Worm (Caenorhabditis elegans) whole organism, early embryonic: ENCODE results near the gene ZC404.16.

Experiments
- B0310.2 ChIP-seq: sonication (generic microtip); optimal IDR thresholded peaks from 2 replicates; lab custom pipeline; 2016; ENCODE audit warnings: mild to moderate bottlenecking, missing genetic modification characterization, missing compliant biosample characterization
- F13C5.2 ChIP-seq: sonication (generic microtip); optimal IDR thresholded peaks from 2 replicates; lab custom pipeline; 2017; ENCODE audit warnings: mild to moderate bottlenecking, missing genetic modification characterization, inconsistent platforms, missing compliant biosample characterization
- ama-1 ChIP-seq: fragments of 150-350 bp; optimal IDR thresholded peaks from 2 replicates; lab custom pipeline; 2014
- ceh-36 ChIP-seq: sonication (generic microtip); optimal IDR thresholded peaks from 2 replicates; lab custom pipeline; 2016; ENCODE audit warnings: missing genetic modification characterization, inconsistent platforms, missing compliant biosample characterization
- hmbx-1 ChIP-seq: sonication (generic microtip); optimal IDR thresholded peaks from 2 replicates; lab custom pipeline; 2016; ENCODE audit warnings: mild to moderate bottlenecking, missing genetic modification characterization, missing compliant biosample characterization
- scrt-1 ChIP-seq: fragments of 200-800 bp; sonication (Bioruptor generic); IDR thresholded peaks from 2 replicates; pipeline ENCODE4 v1.3.6; 2022; ENCODE audit warnings: missing genetic modification characterization, missing compliant biosample characterization
- sea-1 ChIP-seq: fragments of 200-800 bp; sonication (Bioruptor generic); conservative IDR thresholded peaks from 2 replicates; pipeline ENCODE4 v1.3.6; 2022; ENCODE audit warnings: missing genetic modification characterization, missing compliant biosample characterization
- tbx-37 ChIP-seq: fragments of 200-800 bp; sonication (Bioruptor generic); conservative IDR thresholded peaks from 2 replicates; pipeline ENCODE4 v1.3.6; 2022; ENCODE audit warnings: missing genetic modification reagents, missing genetic modification characterization, missing compliant biosample characterization
- tra-4 ChIP-seq: sonication (generic microtip); optimal IDR thresholded peaks from 2 replicates; lab custom pipeline; 2017; ENCODE audit warnings: missing genetic modification characterization, missing compliant biosample characterization

DNA sequence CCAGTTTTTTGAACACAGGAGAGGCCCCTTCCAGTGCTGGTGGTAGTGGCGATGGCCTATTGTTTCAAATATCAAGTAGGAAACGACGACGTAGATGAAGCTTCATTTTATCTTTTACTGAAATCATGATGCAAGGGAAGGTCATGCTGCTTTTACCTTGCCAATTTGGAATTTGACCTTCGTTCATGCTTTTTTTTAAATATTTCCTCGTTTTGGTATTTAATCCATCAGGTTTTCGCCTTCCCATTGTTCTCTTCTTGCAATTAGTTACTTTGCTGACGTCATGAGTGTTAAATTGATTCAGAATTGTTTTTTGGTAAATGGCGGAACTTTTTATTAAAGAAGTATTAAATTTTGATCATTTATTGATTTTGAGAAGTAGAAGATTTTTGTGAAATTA, 37.5 kb downstream of the ZC404.16 start:
- no peak for TF ChIP-seq F13C5.2 (tag; lab: Kevin White, UChicago)
- no peak for TF ChIP-seq tra-4 (tag; lab: Kevin White, UChicago)
- TF ChIP-seq scrt-1 (GFP tag; lab: Robert Waterston, UW) = no peak
- TF ChIP-seq ama-1 (lab: Kevin White, UChicago) = no peak
- no peak for TF ChIP-seq sea-1
- TF ChIP-seq ceh-36 (tag; lab: Kevin White, UChicago) = no peak
- TF ChIP-seq tbx-37 (GFP tag; lab: Robert Waterston, UW) = no peak
- TF ChIP-seq B0310.2 = no peak
- no peak for TF ChIP-seq hmbx-1 (tag; lab: Kevin White, UChicago)
